Fruit fly (Drosophila melanogaster) whole organism, embryonic: ENCODE measurements around the gene CG7943.

ENCODE experiments used
- Abd-B ChIP-seq: fragments of 200-800 bp; sonication (Bioruptor generic); optimal IDR thresholded peaks from 2 replicates; lab custom pipeline; 2018; ENCODE audit warnings: missing biosample characterization, mild to moderate bottlenecking, missing genetic modification characterization, moderate library complexity
- Atf6 ChIP-seq: fragments of 200-800 bp; sonication (Bioruptor generic); IDR thresholded peaks from 2 replicates; pipeline ENCODE4 v1.3.6; 2022; ENCODE audit warnings: missing biosample characterization, missing genetic modification characterization
- BEAF-32 ChIP-seq: fragments of 200-800 bp; sonication (Bioruptor generic); optimal IDR thresholded peaks from 3 replicates; lab custom pipeline; 2017; ENCODE audit warnings: missing biosample characterization, missing genetic modification characterization, mild to moderate bottlenecking, moderate library complexity, missing genetic modification reagents
- Bdp1 ChIP-seq: fragments of 200-800 bp; sonication (Bioruptor generic); optimal IDR thresholded peaks from 3 replicates; lab custom pipeline; 2016; ENCODE audit warnings: missing biosample characterization, missing genetic modification characterization
- CG10543 ChIP-seq: fragments of 200-800 bp; sonication (Bioruptor generic); optimal IDR thresholded peaks from 3 replicates; lab custom pipeline; 2017; ENCODE audit warnings: missing biosample characterization, mild to moderate bottlenecking, missing genetic modification characterization, moderate library complexity
- CG12769 ChIP-seq: fragments of 200-800 bp; sonication (Bioruptor generic); optimal IDR thresholded peaks from 2 replicates; lab custom pipeline; 2019; ENCODE audit warnings: missing biosample characterization, mild to moderate bottlenecking, missing genetic modification characterization, moderate library complexity
- CG15073 ChIP-seq: fragments of 200-800 bp; sonication (Bioruptor generic); optimal IDR thresholded peaks from 2 replicates; lab custom pipeline; 2016; ENCODE audit warnings: missing biosample characterization, missing genetic modification characterization
- CG15479 ChIP-seq: fragments of 200-800 bp; sonication (Bioruptor generic); optimal IDR thresholded peaks from 3 replicates; lab custom pipeline; 2019; ENCODE audit warnings: missing biosample characterization, mild to moderate bottlenecking, missing genetic modification characterization, moderate library complexity
- CG3065 ChIP-seq: fragments of 200-800 bp; sonication (Bioruptor generic); optimal IDR thresholded peaks from 2 replicates; lab custom pipeline; 2016; ENCODE audit warnings: missing biosample characterization, missing genetic modification characterization
- CG31388 ChIP-seq: fragments of 200-800 bp; sonication (Bioruptor generic); optimal IDR thresholded peaks from 2 replicates; lab custom pipeline; 2016; ENCODE audit warnings: missing biosample characterization, missing genetic modification characterization
- CG34422 ChIP-seq: fragments of 200-800 bp; sonication (Bioruptor generic); IDR thresholded peaks from 3 replicates; pipeline ENCODE4 v1.3.6; 2022; ENCODE audit warnings: missing biosample characterization, missing genetic modification characterization
- CG3726 ChIP-seq: fragments of 200-800 bp; sonication (Bioruptor generic); IDR thresholded peaks from 3 replicates; pipeline ENCODE4, ENCODE4 v1.3.6; 2022; ENCODE audit warnings: missing biosample characterization, missing genetic modification characterization
- CG3847 ChIP-seq: fragments of 200-800 bp; sonication (Bioruptor generic); IDR thresholded peaks from 2 replicates; pipeline ENCODE4 v1.3.6; 2022; ENCODE audit warnings: missing biosample characterization, missing genetic modification characterization
- CG4328 ChIP-seq: fragments of 200-800 bp; sonication (Bioruptor generic); optimal IDR thresholded peaks from 3 replicates; lab custom pipeline; 2017; ENCODE audit warnings: missing biosample characterization, missing genetic modification reagents, missing genetic modification characterization
- CG4854 ChIP-seq: fragments of 200-800 bp; sonication (Bioruptor generic); optimal IDR thresholded peaks from 2 replicates; lab custom pipeline; 2016; ENCODE audit warnings: missing biosample characterization, missing genetic modification characterization, inconsistent platforms
- CG8388 ChIP-seq: fragments of 200-800 bp; sonication (Bioruptor generic); optimal IDR thresholded peaks from 2 replicates; lab custom pipeline; 2019; ENCODE audit warnings: missing biosample characterization, mild to moderate bottlenecking, missing genetic modification characterization, moderate library complexity
- D19B ChIP-seq: fragments of 200-800 bp; sonication (Bioruptor generic); optimal IDR thresholded peaks from 2 replicates; lab custom pipeline; 2017; ENCODE audit warnings: missing biosample characterization, mild to moderate bottlenecking, missing genetic modification characterization
- Deaf1 ChIP-seq: fragments of 200-800 bp; optimal IDR thresholded peaks from 3 replicates; lab custom pipeline; 2019; ENCODE audit warnings: missing biosample characterization, mild to moderate bottlenecking, missing genetic modification characterization, moderate library complexity
- Ets65A ChIP-seq: fragments of 200-800 bp; sonication (Bioruptor generic); peaks from one replicate; lab custom pipeline; 2016; ENCODE audit warnings: missing biosample characterization, missing genetic modification characterization
- HLH54F ChIP-seq: fragments of 200-800 bp; sonication (Bioruptor generic); optimal IDR thresholded peaks from 3 replicates; lab custom pipeline; 2016; ENCODE audit warnings: missing biosample characterization, missing genetic modification characterization
- Jarid2 ChIP-seq: fragments of 200-800 bp; sonication (Bioruptor generic); optimal IDR thresholded peaks from 3 replicates; lab custom pipeline; 2017; ENCODE audit warnings: mild to moderate bottlenecking, missing biosample characterization, missing genetic modification reagents, missing genetic modification characterization
- Med ChIP-seq: fragments of 200-800 bp; sonication (Bioruptor generic); peaks from one replicate; lab custom pipeline; 2016; ENCODE audit warnings: missing biosample characterization, missing genetic modification characterization, mild to moderate bottlenecking, inconsistent platforms, moderate library complexity
- Mrtf ChIP-seq: fragments of 200-800 bp; sonication (Bioruptor generic); IDR thresholded peaks from 3 replicates; pipeline ENCODE4 v1.3.6; 2022; ENCODE audit warnings: missing biosample characterization, missing genetic modification characterization
- Spps ChIP-seq: fragments of 200-800 bp; sonication (Bioruptor generic); optimal IDR thresholded peaks from 2 replicates; lab custom pipeline; 2018; ENCODE audit warnings: missing biosample characterization, mild to moderate bottlenecking, missing genetic modification characterization
- Usf ChIP-seq: fragments of 200-800 bp; sonication (Bioruptor generic); optimal IDR thresholded peaks from 2 replicates; lab custom pipeline; 2017; ENCODE audit warnings: missing genotype, missing biosample characterization, missing genetic modification characterization
- Xbp1 ChIP-seq: fragments of 200-800 bp; sonication (Bioruptor generic); optimal IDR thresholded peaks from 3 replicates; lab custom pipeline; 2016; ENCODE audit warnings: missing biosample characterization, mild to moderate bottlenecking, missing genetic modification characterization
- ac ChIP-seq: fragments of 200-800 bp; sonication (Bioruptor generic); optimal IDR thresholded peaks from 3 replicates; lab custom pipeline; 2017; ENCODE audit warnings: missing biosample characterization, mild to moderate bottlenecking, missing genetic modification characterization
- ato ChIP-seq: fragments of 200-800 bp; sonication (Bioruptor generic); IDR thresholded peaks from 2 replicates; pipeline ENCODE4 v1.3.6; 2022; ENCODE audit warnings: missing biosample characterization, missing genetic modification characterization; ENCODE audit not compliant: partially characterized antibody
- corto ChIP-seq: fragments of 200-800 bp; sonication (Bioruptor generic); optimal IDR thresholded peaks from 2 replicates; lab custom pipeline; 2016; ENCODE audit warnings: missing biosample characterization, mild to moderate bottlenecking, missing genetic modification characterization, moderate library complexity
- crol ChIP-seq: fragments of 200-800 bp; sonication (Bioruptor generic); IDR thresholded peaks from 2 replicates; pipeline ENCODE4 v1.3.6; 2022; ENCODE audit warnings: missing biosample characterization, missing genetic modification characterization
- cwo ChIP-seq: fragments of 200-800 bp; sonication (Bioruptor generic); optimal IDR thresholded peaks from 3 replicates; lab custom pipeline; 2017; ENCODE audit warnings: missing biosample characterization, missing genetic modification characterization, mild to moderate bottlenecking, moderate library complexity, missing genetic modification reagents
- da ChIP-seq: fragments of 200-800 bp; sonication (Bioruptor generic); optimal IDR thresholded peaks from 2 replicates; lab custom pipeline; 2016; ENCODE audit warnings: missing biosample characterization, missing genetic modification characterization
- disco-r ChIP-seq: fragments of 200-800 bp; sonication (Bioruptor generic); optimal IDR thresholded peaks from 2 replicates; lab custom pipeline; 2016; ENCODE audit warnings: missing biosample characterization, missing genetic modification characterization
- en ChIP-seq: fragments of 200-800 bp; sonication (Bioruptor generic); optimal IDR thresholded peaks from 2 replicates; lab custom pipeline; 2016; ENCODE audit warnings: missing biosample characterization, missing genetic modification characterization
- ewg ChIP-seq: fragments of 200-800 bp; sonication (Bioruptor generic); optimal IDR thresholded peaks from 3 replicates; lab custom pipeline; 2017; ENCODE audit warnings: mild to moderate bottlenecking, missing biosample characterization, missing genetic modification reagents, missing genetic modification characterization
- fd64A ChIP-seq: fragments of 200-800 bp; sonication (Bioruptor generic); optimal IDR thresholded peaks from 3 replicates; lab custom pipeline; 2018; ENCODE audit warnings: missing biosample characterization, mild to moderate bottlenecking, missing genetic modification characterization
- her ChIP-seq: fragments of 200-800 bp; sonication (Bioruptor generic); optimal IDR thresholded peaks from 2 replicates; lab custom pipeline; 2016; ENCODE audit warnings: missing biosample characterization, missing genetic modification characterization
- insv ChIP-seq, 2 experiments: fragments of 200-800 bp; sonication (Bioruptor generic); optimal IDR thresholded peaks; 3 replicates each; lab custom pipeline; 2016 to 2018; ENCODE audit warnings: missing biosample characterization in 2 of 2, missing genetic modification characterization in 2 of 2
- nerfin-2 ChIP-seq: fragments of 200-800 bp; sonication (Bioruptor generic); IDR thresholded peaks from 2 replicates; pipeline ENCODE4 v1.3.6; 2022; ENCODE audit warnings: missing biosample characterization, missing genetic modification characterization; ENCODE audit not compliant: partially characterized antibody
- oc ChIP-seq: fragments of 200-800 bp; sonication (Bioruptor generic); optimal IDR thresholded peaks from 2 replicates; lab custom pipeline; 2018; ENCODE audit warnings: missing biosample characterization, mild to moderate bottlenecking, missing genetic modification characterization, moderate library complexity
- salm ChIP-seq: fragments of 200-800 bp; sonication (Bioruptor generic); optimal IDR thresholded peaks from 2 replicates; lab custom pipeline; 2018; ENCODE audit warnings: missing biosample characterization, mild to moderate bottlenecking, missing genetic modification characterization
- sd ChIP-seq: fragments of 200-800 bp; sonication (Bioruptor generic); optimal IDR thresholded peaks from 3 replicates; lab custom pipeline; 2018; ENCODE audit warnings: missing biosample characterization, mild to moderate bottlenecking, missing genetic modification characterization, moderate library complexity
- sens-2 ChIP-seq: fragments of 200-800 bp; sonication (Bioruptor generic); IDR thresholded peaks from 2 replicates; pipeline ENCODE4 v1.3.6; 2022; ENCODE audit warnings: missing biosample characterization, missing genetic modification characterization
- sr ChIP-seq: fragments of 200-800 bp; sonication (Bioruptor generic); IDR thresholded peaks from 3 replicates; pipeline ENCODE4 v1.3.6; 2022; ENCODE audit warnings: missing biosample characterization, missing genetic modification characterization
- toy ChIP-seq: fragments of 200-800 bp; sonication (Bioruptor generic); IDR thresholded peaks from 2 replicates; pipeline ENCODE4 v1.3.6; 2022; ENCODE audit warnings: missing biosample characterization, missing genetic modification characterization
- zen2 ChIP-seq: fragments of 200-800 bp; sonication (Bioruptor generic); IDR thresholded peaks from 3 replicates; pipeline ENCODE4 v1.3.6; 2022; ENCODE audit warnings: missing biosample characterization, missing genetic modification characterization; ENCODE audit not compliant: partially characterized antibody

CG7943 gene

DNA sequence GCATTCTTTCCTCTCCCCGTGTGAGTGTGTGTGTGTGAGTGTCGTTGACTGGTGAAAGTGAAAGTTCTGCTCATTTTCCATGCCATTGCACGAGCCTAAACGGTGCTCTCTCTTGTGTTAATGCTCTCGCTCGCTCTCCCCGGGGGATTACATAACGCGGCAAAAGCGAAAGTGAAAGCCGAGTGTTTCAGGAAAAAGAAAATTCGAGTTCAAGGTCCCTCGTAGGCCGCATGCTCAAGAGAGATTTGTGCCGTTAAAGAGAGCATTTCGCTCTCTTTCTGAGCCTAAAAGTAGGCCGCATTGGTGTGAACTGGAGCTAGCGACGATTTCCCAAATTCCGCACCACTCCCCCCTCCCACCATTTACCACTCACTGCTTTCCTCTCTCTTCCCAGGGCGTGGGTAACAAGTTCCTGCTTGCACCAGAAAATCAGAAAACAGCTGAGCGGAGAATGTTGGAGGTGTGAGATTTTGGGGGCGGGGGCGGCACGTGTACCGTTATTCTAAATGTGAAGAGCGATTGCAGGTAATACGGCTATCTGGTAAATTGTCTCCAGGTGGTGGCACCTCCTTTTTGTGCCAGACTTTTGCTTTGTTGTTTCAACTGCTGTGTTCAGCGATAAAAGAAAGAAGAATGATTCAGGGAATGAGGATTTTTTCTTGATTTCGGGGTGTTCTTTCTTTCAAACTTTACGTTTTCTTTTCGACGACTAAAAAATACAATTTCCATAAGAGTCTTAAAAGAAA lies 44.2 kb downstream of the CG7943 start (continued):
- TF ChIP-seq CG3726 (GFP tag; lab: Robert Waterston, UW) (no peak), corto (GFP tag; lab: Kevin White, UChicago) (no peak), Deaf1 (tag; lab: Kevin White, UChicago) (peak; percentile 31), Atf6 (GFP tag; lab: Robert Waterston, UW) (no peak), disco-r (GFP tag; lab: Kevin White, UChicago) (no peak), CG8388 (no peak), CG3065 (GFP tag; lab: Kevin White, UChicago) (no peak), oc (tag; lab: Kevin White, UChicago) (no peak)

DNA sequence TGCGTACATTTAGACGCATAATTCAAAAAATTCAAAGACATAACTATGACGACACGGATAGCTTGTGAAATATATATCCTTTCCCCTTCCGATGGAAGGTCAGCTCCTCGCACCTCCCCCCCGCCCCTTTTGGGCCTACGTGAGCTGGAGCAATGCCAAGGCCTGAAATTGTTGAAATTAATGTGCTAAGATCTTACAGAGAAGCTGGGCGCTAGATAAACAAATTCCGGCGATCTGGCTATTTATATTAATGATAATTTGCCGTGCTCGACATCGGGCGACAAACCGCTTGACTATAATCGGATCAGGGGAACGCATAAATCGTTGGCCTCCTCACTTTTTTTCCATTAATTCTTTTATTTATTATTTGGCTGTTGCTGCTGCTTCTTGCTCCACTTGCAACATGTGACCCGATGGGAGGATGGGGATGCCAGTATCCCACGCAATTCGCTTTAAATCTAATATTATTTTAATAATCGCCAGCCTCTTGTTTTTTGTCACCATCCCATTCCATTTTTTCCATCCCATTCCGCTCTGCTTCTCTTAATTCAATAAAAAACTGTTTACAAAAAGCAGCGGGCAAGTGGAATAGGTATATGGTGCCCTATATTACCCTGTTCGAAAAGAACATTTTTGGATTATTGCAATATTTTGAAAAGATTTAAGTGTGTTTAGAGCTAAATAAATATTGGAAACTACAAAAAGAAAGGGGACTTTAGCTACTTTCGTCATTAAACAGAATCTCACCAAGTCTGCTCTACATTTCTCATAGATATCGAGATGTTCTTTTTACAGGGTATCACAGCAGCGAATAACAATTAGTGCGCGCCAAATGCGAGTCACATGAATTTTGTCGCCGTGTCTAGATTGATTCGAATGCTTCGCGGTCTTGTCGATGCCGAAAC lies 45.8 kb downstream of the CG7943 start:
- TF ChIP-seq fd64A (GFP tag; lab: Kevin White, UChicago) (no peak), CG34422 (no peak), D19B (GFP tag; lab: Kevin White, UChicago) (peak; percentile 91), cwo (peak; percentile 62), CG10543 (GFP tag; lab: Kevin White, UChicago) (peak; percentile 13), ato (no peak), sr (peak; percentile 88), CG15479 (no peak), insv (GFP tag; optimal IDR thresholded peaks at IDR 0.05; lab: Kevin White, UChicago) (no peak), Med (peak; percentile 64), CG4328 (GFP tag; lab: Kevin White, UChicago) (peak; percentile 53), nerfin-2 (GFP tag; lab: Robert Waterston, UW) (no peak), CG15073 (no peak), en (GFP tag; lab: Kevin White, UChicago) (no peak), Ets65A (GFP tag; lab: Kevin White, UChicago) (peak; percentile 10), salm (tag; lab: Kevin White, UChicago) (no peak), Spps (tag; lab: Kevin White, UChicago) (no peak), Xbp1 (no peak), sd (tag; lab: Kevin White, UChicago) (peak; percentile 92), zen2 (GFP tag; lab: Robert Waterston, UW) (no peak), sens-2 (GFP tag; lab: Robert Waterston, UW) (no peak), Usf (GFP tag; lab: Kevin White, UChicago) (no peak), Jarid2 (no peak), CG3847 (GFP tag; lab: Robert Waterston, UW) (no peak), BEAF-32 (GFP tag; lab: Kevin White, UChicago) (no peak), CG12769 (tag; lab: Kevin White, UChicago) (peak; percentile 81), da (GFP tag; lab: Kevin White, UChicago) (no peak), ewg (GFP tag; lab: Kevin White, UChicago) (no peak), crol (GFP tag; lab: Robert Waterston, UW) (peak; percentile 50; the same call in 1 of the 2 replicates), ac (GFP tag; lab: Kevin White, UChicago) (no peak), Mrtf (GFP tag; lab: Robert Waterston, UW) (no peak), Abd-B (GFP tag; lab: Kevin White, UChicago) (no peak), HLH54F (GFP tag; lab: Kevin White, UChicago) (no peak), toy (GFP tag; lab: Robert Waterston, UW) (no peak), CG4854 (GFP tag; lab: Kevin White, UChicago) (no peak), her (GFP tag; lab: Kevin White, UChicago) (no peak), Bdp1 (GFP tag; lab: Kevin White, UChicago) (no peak), CG31388 (GFP tag; lab: Kevin White, UChicago) (no peak)
